Fruit fly (Drosophila melanogaster) whole organism, adult: Measurements from ENCODE around the gene CG1116.
A peak's percentile ranks its signal among the peaks of the same experiment; 100 is the strongest.

ENCODE experiments used
- CG11617 ChIP-seq: fragments of 200-800 bp; sonication (Bioruptor generic); optimal IDR thresholded peaks from 2 replicates; lab custom pipeline; 2017; ENCODE audit warnings: mild to moderate bottlenecking, missing biosample characterization, missing genetic modification reagents, missing genetic modification characterization
- CG12768 ChIP-seq: fragments of 200-800 bp; sonication (Bioruptor generic); optimal IDR thresholded peaks from 2 replicates; lab custom pipeline; 2017; ENCODE audit warnings: missing biosample characterization, missing genetic modification characterization, mild to moderate bottlenecking, moderate library complexity, missing genetic modification reagents
- CG14711 ChIP-seq: fragments of 200-800 bp; sonication (Bioruptor generic); optimal IDR thresholded peaks from 2 replicates; lab custom pipeline; 2018; ENCODE audit warnings: missing biosample characterization, mild to moderate bottlenecking, missing genetic modification characterization, moderate library complexity
- CG1620 ChIP-seq: fragments of 200-800 bp; sonication (Bioruptor generic); optimal IDR thresholded peaks from 2 replicates; lab custom pipeline; 2016; ENCODE audit warnings: missing biosample characterization, missing genetic modification characterization
- CG33017 ChIP-seq: fragments of 200-800 bp; sonication (Bioruptor generic); optimal IDR thresholded peaks from 2 replicates; lab custom pipeline; 2018; ENCODE audit warnings: missing biosample characterization, mild to moderate bottlenecking, missing genetic modification characterization, moderate library complexity
- CG5204 ChIP-seq: fragments of 200-800 bp; sonication (Bioruptor generic); optimal IDR thresholded peaks from 2 replicates; lab custom pipeline; 2016; ENCODE audit warnings: missing biosample characterization, missing genetic modification characterization
- CG7045 ChIP-seq: fragments of 200-800 bp; sonication (Bioruptor generic); optimal IDR thresholded peaks from 2 replicates; lab custom pipeline; 2017; ENCODE audit warnings: missing biosample characterization, mild to moderate bottlenecking, missing genetic modification characterization
- CG7101 ChIP-seq: fragments of 200-800 bp; sonication (Bioruptor generic); optimal IDR thresholded peaks from 2 replicates; lab custom pipeline; 2018; ENCODE audit warnings: missing biosample characterization, mild to moderate bottlenecking, missing genetic modification characterization, moderate library complexity
- Clk ChIP-seq: fragments of 200-800 bp; sonication (Bioruptor generic); optimal IDR thresholded peaks from 2 replicates; lab custom pipeline; 2017; ENCODE audit warnings: missing biosample characterization, missing genetic modification characterization
- Crg-1 ChIP-seq: fragments of 200-800 bp; sonication (Bioruptor generic); optimal IDR thresholded peaks from 2 replicates; lab custom pipeline; 2016; ENCODE audit warnings: missing biosample characterization, missing genetic modification characterization
- Hr96 ChIP-seq: fragments of 200-800 bp; sonication (Bioruptor generic); optimal IDR thresholded peaks from 2 replicates; lab custom pipeline; 2016; ENCODE audit warnings: missing biosample characterization, missing genetic modification characterization
- Mnt ChIP-seq: fragments of 200-800 bp; sonication (Bioruptor generic); optimal IDR thresholded peaks from 2 replicates; lab custom pipeline; 2016; ENCODE audit warnings: missing biosample characterization, mild to moderate bottlenecking, missing genetic modification characterization
- bab1 ChIP-seq: fragments of 200-800 bp; sonication (Bioruptor generic); optimal IDR thresholded peaks from 3 replicates; lab custom pipeline; 2019; ENCODE audit warnings: missing biosample characterization, mild to moderate bottlenecking, missing genetic modification characterization, moderate library complexity
- cic ChIP-seq: fragments of 200-800 bp; sonication (Bioruptor generic); optimal IDR thresholded peaks from 2 replicates; lab custom pipeline; 2017; ENCODE audit warnings: missing biosample characterization, mild to moderate bottlenecking, missing genetic modification characterization, moderate library complexity
- cnc ChIP-seq, 2 experiments: fragments of >200 bp; optimal IDR thresholded peaks; 2 replicates each; lab custom pipeline; 2017
- kay ChIP-seq: fragments of 200-800 bp; sonication (Bioruptor generic); peaks from one replicate; lab custom pipeline; 2016; ENCODE audit warnings: missing biosample characterization, missing genetic modification characterization, borderline replicate concordance
- ovo ChIP-seq: fragments of 200-800 bp; sonication (Bioruptor generic); optimal IDR thresholded peaks from 2 replicates; lab custom pipeline; 2016; ENCODE audit warnings: missing biosample characterization, missing genetic modification characterization
- pad ChIP-seq: fragments of 200-800 bp; sonication (Bioruptor generic); optimal IDR thresholded peaks from 3 replicates; lab custom pipeline; 2017; ENCODE audit warnings: missing biosample characterization, missing genetic modification characterization, mild to moderate bottlenecking, moderate library complexity, missing genetic modification reagents
- tj ChIP-seq: fragments of 200-800 bp; sonication (Bioruptor generic); optimal IDR thresholded peaks from 3 replicates; lab custom pipeline; 2017; ENCODE audit warnings: missing biosample characterization, mild to moderate bottlenecking, missing genetic modification characterization, moderate library complexity
- toe ChIP-seq: fragments of 200-800 bp; sonication (Bioruptor generic); optimal IDR thresholded peaks from 2 replicates; lab custom pipeline; 2016; ENCODE audit warnings: missing biosample characterization, missing genetic modification characterization

CG1116 gene

dm6 chr3R:5216308-5216765 is 3.1 kb upstream of the CG1116 start:
- TF ChIP-seq tj (GFP tag; lab: Kevin White, UChicago) (peak; percentile 59), pad (GFP tag; lab: Kevin White, UChicago) (peak; percentile 98), cnc (optimal IDR thresholded peaks at IDR 0.05; lab: Kevin White, UChicago) (no peak)

dm6 chr3R:5217278-5217714 is 2.2 kb upstream of the CG1116 start, which contains the start of gene cno:
TSS of gene cno (minus strand) at chr3R:5217456.
- TF ChIP-seq Hr96 (GFP tag; lab: Kevin White, UChicago), result no peak
- peak; percentile 51 for TF ChIP-seq bab1
- TF ChIP-seq CG14711, result no peak
- TF ChIP-seq Clk, result no peak
- peak; percentile 30 for TF ChIP-seq Mnt (GFP tag; lab: Kevin White, UChicago)
- TF ChIP-seq toe (GFP tag; lab: Kevin White, UChicago), result no peak
- TF ChIP-seq CG1620 (GFP tag; lab: Kevin White, UChicago), result peak; percentile 6
- peak; percentile 18 for TF ChIP-seq CG33017 (tag; lab: Kevin White, UChicago)
- TF ChIP-seq CG7101, result peak; percentile 26
- no peak for TF ChIP-seq ovo (GFP tag; lab: Kevin White, UChicago)
- TF ChIP-seq cnc (optimal IDR thresholded peaks at IDR 0.05; lab: Kevin White, UChicago), result no peak

- TF ChIP-seq kay (GFP tag; lab: Kevin White, UChicago) (no peak), Mnt (GFP tag; lab: Kevin White, UChicago) (peak; percentile 84), bab1 (peak; percentile 14), CG33017 (tag; lab: Kevin White, UChicago) (peak; percentile 28), CG14711 (peak; percentile 12), cic (peak; percentile 62), CG7101 (no peak), CG7045 (no peak), Clk (no peak), tj (GFP tag; lab: Kevin White, UChicago) (peak; percentile 29), CG12768 (GFP tag; lab: Kevin White, UChicago) (peak; percentile 83), CG11617 (GFP tag; lab: Kevin White, UChicago) (peak; percentile 1), cnc (optimal IDR thresholded peaks at IDR 0.05; lab: Kevin White, UChicago) (no peak), CG1620 (GFP tag; lab: Kevin White, UChicago) (peak; percentile 32), pad (GFP tag; lab: Kevin White, UChicago) (peak; percentile 25), Crg-1 (GFP tag; lab: Kevin White, UChicago) (no peak), ovo (GFP tag; lab: Kevin White, UChicago) (no peak), CG5204 (GFP tag; lab: Kevin White, UChicago) (no peak), Hr96 (GFP tag; lab: Kevin White, UChicago) (no peak), toe (GFP tag; lab: Kevin White, UChicago) (peak; percentile 71)
Observed at dm6 chr3R:5223135-5223534, 3.7 kb downstream of the CG1116 start, which contains the start of gene CG2604. TSS of gene CG2604 (minus strand) at chr3R:5223365.

dm6 chr3R:5223839-5224238 is 4.4 kb downstream of the CG1116 start, which contains the start of gene CG14664:
TSS of gene CG14664 (plus strand) at chr3R:5224139.
- TF ChIP-seq CG12768 (GFP tag; lab: Kevin White, UChicago) (no peak), CG14711 (no peak), Hr96 (GFP tag; lab: Kevin White, UChicago) (no peak), Crg-1 (GFP tag; lab: Kevin White, UChicago) (no peak), tj (GFP tag; lab: Kevin White, UChicago) (no peak), toe (GFP tag; lab: Kevin White, UChicago) (no peak), CG7101 (no peak), ovo (GFP tag; lab: Kevin White, UChicago) (no peak)

- TF ChIP-seq Clk (no peak), CG14711 (no peak), Mnt (GFP tag; lab: Kevin White, UChicago) (no peak), Hr96 (GFP tag; lab: Kevin White, UChicago) (no peak)
Observed at dm6 chr3R:5226025-5226424, 6.6 kb downstream of the CG1116 start, which contains the start of gene Vps37B. TSS of gene Vps37B (plus strand) at chr3R:5226158.

dm6 chr3R:5229458-5229857 is 10.0 kb downstream of the CG1116 start:
- peak; percentile 6 for TF ChIP-seq CG12768 (GFP tag; lab: Kevin White, UChicago)
- peak; percentile 15 for TF ChIP-seq CG7045
- TF ChIP-seq CG14711, result no peak
- no peak for TF ChIP-seq bab1
- TF ChIP-seq cic, result peak; percentile 54

- TF ChIP-seq CG12768 (GFP tag; lab: Kevin White, UChicago) (peak; percentile 3), cnc (optimal IDR thresholded peaks at IDR 0.05; lab: Kevin White, UChicago) (no peak), cic (no peak), tj (GFP tag; lab: Kevin White, UChicago) (peak; percentile 86)
Observed at dm6 chr3R:5231383-5232196, 12.1 kb downstream of the CG1116 start.
